Worm (Caenorhabditis elegans) whole organism, young adult: ENCODE measurements around the gene F42F12.4.
A peak's percentile ranks its signal among the peaks of the same experiment; 100 is the strongest.

Source experiments
- B0035.1 ChIP-seq: sonication (generic microtip); optimal IDR thresholded peaks from 2 replicates; lab custom pipeline; 2016; ENCODE audit warnings: missing genetic modification characterization, mild to moderate bottlenecking, missing compliant biosample characterization, missing genotype, missing genetic modification reagents
- B0261.1 ChIP-seq: sonication (generic microtip); optimal IDR thresholded peaks from 2 replicates; lab custom pipeline; 2016; ENCODE audit warnings: mild to moderate bottlenecking, missing genetic modification characterization, moderate library complexity, missing compliant biosample characterization
- C06A6.2 ChIP-seq: fragments of 200-800 bp; sonication (Bioruptor generic); conservative IDR thresholded peaks from 2 replicates; pipeline ENCODE4 v1.3.6; 2022; ENCODE audit warnings: missing genetic modification characterization, missing compliant biosample characterization
- F23B12.7 ChIP-seq: sonication (generic microtip); optimal IDR thresholded peaks from 2 replicates; lab custom pipeline; 2017; ENCODE audit warnings: missing genetic modification characterization, mild to moderate bottlenecking, missing compliant biosample characterization, antibody characterized with exemption, moderate library complexity; ENCODE audit not compliant: insufficient read depth
- F49E8.2 ChIP-seq: sonication (generic microtip); optimal IDR thresholded peaks from 3 replicates; lab custom pipeline; 2017; ENCODE audit warnings: missing genetic modification characterization, mild to moderate bottlenecking, missing compliant biosample characterization, antibody characterized with exemption, moderate library complexity; ENCODE audit not compliant: insufficient read depth
- T26A5.8 ChIP-seq: sonication (generic microtip); optimal IDR thresholded peaks from 2 replicates; lab custom pipeline; 2016; ENCODE audit warnings: missing genetic modification characterization, missing compliant biosample characterization
- ZK185.1 ChIP-seq: sonication (generic microtip); optimal IDR thresholded peaks from 2 replicates; lab custom pipeline; 2016; ENCODE audit warnings: mild to moderate bottlenecking, missing genetic modification characterization, missing compliant biosample characterization; ENCODE audit not compliant: poor library complexity, severe bottlenecking
- atf-7 ChIP-seq: sonication (generic microtip); optimal IDR thresholded peaks from 2 replicates; lab custom pipeline; 2017; ENCODE audit warnings: mild to moderate bottlenecking, missing genetic modification characterization, missing compliant biosample characterization
- athp-1 ChIP-seq: sonication (generic microtip); optimal IDR thresholded peaks from 2 replicates; lab custom pipeline; 2017; ENCODE audit warnings: mild to moderate bottlenecking, missing genetic modification characterization, missing compliant biosample characterization
- bed-1 ChIP-seq: fragments of 200-800 bp; sonication (Bioruptor generic); IDR thresholded peaks from 2 replicates; pipeline ENCODE4 v1.3.6; 2022; ENCODE audit warnings: missing genetic modification reagents, missing genetic modification characterization, missing compliant biosample characterization
- cebp-2 ChIP-seq: fragments of 200-800 bp; sonication (Bioruptor generic); IDR thresholded peaks from 2 replicates; pipeline ENCODE4 v1.3.6; 2022; ENCODE audit warnings: missing genetic modification characterization, missing compliant biosample characterization
- ceh-40 ChIP-seq: fragments of 200-800 bp; sonication (Bioruptor generic); IDR thresholded peaks from 2 replicates; pipeline ENCODE4 v1.3.6; 2022; ENCODE audit warnings: missing genetic modification characterization, missing compliant biosample characterization
- ceh-58 ChIP-seq: fragments of 200-800 bp; sonication (Bioruptor generic); IDR thresholded peaks from 2 replicates; pipeline ENCODE4 v1.3.6; 2022; ENCODE audit warnings: missing genetic modification characterization, missing compliant biosample characterization
- chd-7 ChIP-seq: sonication (generic microtip); optimal IDR thresholded peaks from 2 replicates; lab custom pipeline; 2016; ENCODE audit warnings: mild to moderate bottlenecking, missing genetic modification characterization, moderate library complexity, missing compliant biosample characterization
- die-1 ChIP-seq: sonication (generic microtip); optimal IDR thresholded peaks from 2 replicates; lab custom pipeline; 2016; ENCODE audit warnings: missing genotype, mild to moderate bottlenecking, missing genetic modification characterization, missing compliant biosample characterization
- dpl-1 ChIP-seq: fragments of 150-350 bp; optimal IDR thresholded peaks from 2 replicates; lab custom pipeline; 2014; ENCODE audit warnings: missing biosample characterization, missing genetic modification reagents, missing genetic modification characterization
- him-1 ChIP-seq: sonication (generic microtip); optimal IDR thresholded peaks from 2 replicates; lab custom pipeline; 2016; ENCODE audit warnings: missing genotype, missing genetic modification reagents, missing genetic modification characterization, missing compliant biosample characterization
- hlh-12 ChIP-seq: sonication (generic microtip); optimal IDR thresholded peaks from 2 replicates; lab custom pipeline; 2016; ENCODE audit warnings: missing genetic modification characterization, missing compliant biosample characterization
- hmg-20 ChIP-seq: fragments of 200-800 bp; sonication (Bioruptor generic); IDR thresholded peaks from 2 replicates; pipeline ENCODE4 v1.3.6; 2022; ENCODE audit warnings: missing genetic modification reagents, missing genetic modification characterization, missing compliant biosample characterization
- hrde-1 ChIP-seq: sonication (generic microtip); optimal IDR thresholded peaks from 2 replicates; lab custom pipeline; 2016; ENCODE audit warnings: missing genetic modification characterization, mild to moderate bottlenecking, missing compliant biosample characterization, moderate library complexity, missing genotype, missing genetic modification reagents, borderline replicate concordance
- let-607 ChIP-seq, 2 experiments: fragments of 200-800 bp in 1 of 2; sonication (Bioruptor generic) in 1 of 2; sonication (generic microtip) in 1 of 2; optimal IDR thresholded peaks; 2 replicates each; lab custom pipeline; 2016 to 2018; ENCODE audit warnings: mild to moderate bottlenecking in 2 of 2, missing compliant biosample characterization in 2 of 2, missing genetic modification characterization in 2 of 2, moderate library complexity in 2 of 2, missing genotype in 1 of 2
- lin-26 ChIP-seq: fragments of 200-800 bp; sonication (Bioruptor generic); IDR thresholded peaks from 2 replicates; pipeline ENCODE4 v1.3.6; 2022; ENCODE audit warnings: missing genetic modification reagents, missing genetic modification characterization, missing compliant biosample characterization
- lin-40 ChIP-seq: sonication (generic microtip); optimal IDR thresholded peaks from 2 replicates; lab custom pipeline; 2016; ENCODE audit warnings: missing genetic modification characterization, mild to moderate bottlenecking, missing compliant biosample characterization, missing genotype, missing genetic modification reagents
- lin-54 ChIP-seq: fragments of 200-800 bp; sonication (Bioruptor generic); optimal IDR thresholded peaks from 2 replicates; lab custom pipeline; 2018; ENCODE audit warnings: mild to moderate bottlenecking, missing genetic modification characterization, missing compliant biosample characterization
- lsl-1 ChIP-seq: fragments of 200-800 bp; sonication (Bioruptor generic); optimal IDR thresholded peaks from 2 replicates; lab custom pipeline; 2018; ENCODE audit warnings: mild to moderate bottlenecking, missing genetic modification characterization, moderate library complexity, missing compliant biosample characterization
- madf-10 ChIP-seq: sonication (generic microtip); optimal IDR thresholded peaks from 2 replicates; lab custom pipeline; 2016; ENCODE audit warnings: mild to moderate bottlenecking, missing genetic modification characterization, missing compliant biosample characterization
- mxl-1 ChIP-seq: sonication (generic microtip); optimal IDR thresholded peaks from 2 replicates; lab custom pipeline; 2016; ENCODE audit warnings: missing genetic modification characterization, missing compliant biosample characterization
- nfyb-1 ChIP-seq: fragments of 200-800 bp; sonication (Bioruptor generic); IDR thresholded peaks from 2 replicates; pipeline ENCODE4 v1.3.6; 2022; ENCODE audit warnings: missing genetic modification reagents, missing genetic modification characterization, missing compliant biosample characterization
- nhr-120 ChIP-seq: fragments of 200-800 bp; sonication (Bioruptor generic); IDR thresholded peaks from 2 replicates; pipeline ENCODE4 v1.3.6; 2022; ENCODE audit warnings: missing genetic modification characterization, missing compliant biosample characterization
- nhr-90 ChIP-seq: sonication (generic microtip); optimal IDR thresholded peaks from 2 replicates; lab custom pipeline; 2016; ENCODE audit warnings: missing genotype, mild to moderate bottlenecking, missing genetic modification characterization, missing compliant biosample characterization
- pbrm-1 ChIP-seq: fragments of 200-800 bp; sonication (Bioruptor generic); IDR thresholded peaks from 2 replicates; pipeline ENCODE4 v1.3.6; 2022; ENCODE audit warnings: missing genetic modification reagents, missing genetic modification characterization, missing compliant biosample characterization
- rcor-1 ChIP-seq: fragments of 200-800 bp; sonication (Bioruptor generic); IDR thresholded peaks from 2 replicates; pipeline ENCODE4 v1.3.6; 2022; ENCODE audit warnings: missing genetic modification reagents, missing genetic modification characterization, missing compliant biosample characterization
- snpc-1.3 ChIP-seq: sonication (generic microtip); optimal IDR thresholded peaks from 2 replicates; lab custom pipeline; 2017; ENCODE audit warnings: missing genetic modification characterization, mild to moderate bottlenecking, missing compliant biosample characterization, antibody characterized with exemption, moderate library complexity, missing genotype, missing genetic modification reagents; ENCODE audit not compliant: insufficient read depth
- snpc-3.4 ChIP-seq: sonication (generic microtip); optimal IDR thresholded peaks from 2 replicates; lab custom pipeline; 2017; ENCODE audit warnings: missing genetic modification characterization, mild to moderate bottlenecking, missing compliant biosample characterization, antibody characterized with exemption, moderate library complexity, missing genotype, missing genetic modification reagents
- snpc-4 ChIP-seq, 5 experiments: fragments of 150-350 bp in 1 of 5; sonication (generic microtip) in 4 of 5; optimal IDR thresholded peaks; 2 replicates each; lab custom pipeline; 2014 to 2018; ENCODE audit warnings: missing genetic modification characterization in 5 of 5, missing biosample characterization in 3 of 5, antibody characterized with exemption in 2 of 5, mild to moderate bottlenecking in 2 of 5, missing compliant biosample characterization in 2 of 5, missing genotype in 2 of 5, moderate library complexity in 2 of 5, missing genetic modification reagents in 1 of 5
- tbp1 ChIP-seq: fragments of 200-800 bp; sonication (Bioruptor generic); optimal IDR thresholded peaks from 2 replicates; lab custom pipeline; 2018; ENCODE audit warnings: mild to moderate bottlenecking, missing genetic modification characterization, missing compliant biosample characterization
- tlf-1 ChIP-seq: fragments of 200-800 bp; sonication (Bioruptor generic); optimal IDR thresholded peaks from 2 replicates; lab custom pipeline; 2018; ENCODE audit warnings: mild to moderate bottlenecking, missing genetic modification characterization, missing compliant biosample characterization
- unc-130 ChIP-seq: sonication (generic microtip); optimal IDR thresholded peaks from 2 replicates; lab custom pipeline; 2016; ENCODE audit warnings: missing genetic modification reagents, missing genetic modification characterization, missing compliant biosample characterization
- unc-62 ChIP-seq: fragments of 150-350 bp; optimal IDR thresholded peaks from 2 replicates; lab custom pipeline; 2014; ENCODE audit warnings: missing biosample characterization, missing genetic modification reagents, missing genetic modification characterization
- zim-3 ChIP-seq: sonication (generic microtip); optimal IDR thresholded peaks from 2 replicates; lab custom pipeline; 2017; ENCODE audit warnings: mild to moderate bottlenecking, missing genetic modification characterization, moderate library complexity, missing compliant biosample characterization
- ztf-18 ChIP-seq: sonication (generic microtip); optimal IDR thresholded peaks from 2 replicates; lab custom pipeline; 2016; ENCODE audit warnings: missing genotype, mild to moderate bottlenecking, missing genetic modification characterization, missing compliant biosample characterization
- ztf-25 ChIP-seq: fragments of 200-800 bp; sonication (Bioruptor generic); IDR thresholded peaks from 2 replicates; pipeline ENCODE4 v1.3.6; 2022; ENCODE audit warnings: missing genetic modification reagents, missing genetic modification characterization, missing compliant biosample characterization
- ztf-26 ChIP-seq: sonication (generic microtip); optimal IDR thresholded peaks from 2 replicates; lab custom pipeline; 2017; ENCODE audit warnings: missing genetic modification characterization, missing compliant biosample characterization
- ztf-6 ChIP-seq: fragments of 200-800 bp; sonication (Bioruptor generic); IDR thresholded peaks from 2 replicates; pipeline ENCODE4 v1.3.6; 2022; ENCODE audit warnings: missing genetic modification reagents, missing genetic modification characterization, missing compliant biosample characterization

The F42F12.4 gene

ce11 chrX:12341338-12341737 lies 11.4 kb downstream of the F42F12.4 start, which contains the start of gene zig-2:
Gene zig-2 (minus strand): TSS chrX:12341438.
- TF ChIP-seq chd-7 (tag; lab: Kevin White, UChicago), result no peak
- TF ChIP-seq ceh-58 (GFP tag; lab: Robert Waterston, UW), result no peak
- TF ChIP-seq hlh-12 (tag; lab: Kevin White, UChicago), result no peak
- TF ChIP-seq hmg-20 (GFP tag; lab: Robert Waterston, UW), result no peak
- no peak for TF ChIP-seq F23B12.7
- no peak for TF ChIP-seq nhr-120 (GFP tag; lab: Robert Waterston, UW)
- no peak for TF ChIP-seq lin-54 (GFP tag; lab: Kevin White, UChicago)
- no peak for TF ChIP-seq tlf-1
- TF ChIP-seq ZK185.1 (tag; lab: Kevin White, UChicago), result no peak
- no peak for TF ChIP-seq zim-3
- no peak for TF ChIP-seq B0035.1 (tag; lab: Kevin White, UChicago)
- TF ChIP-seq let-607 (tag; optimal IDR thresholded peaks at IDR 0.05; lab: Kevin White, UChicago), result no peak

DNA sequence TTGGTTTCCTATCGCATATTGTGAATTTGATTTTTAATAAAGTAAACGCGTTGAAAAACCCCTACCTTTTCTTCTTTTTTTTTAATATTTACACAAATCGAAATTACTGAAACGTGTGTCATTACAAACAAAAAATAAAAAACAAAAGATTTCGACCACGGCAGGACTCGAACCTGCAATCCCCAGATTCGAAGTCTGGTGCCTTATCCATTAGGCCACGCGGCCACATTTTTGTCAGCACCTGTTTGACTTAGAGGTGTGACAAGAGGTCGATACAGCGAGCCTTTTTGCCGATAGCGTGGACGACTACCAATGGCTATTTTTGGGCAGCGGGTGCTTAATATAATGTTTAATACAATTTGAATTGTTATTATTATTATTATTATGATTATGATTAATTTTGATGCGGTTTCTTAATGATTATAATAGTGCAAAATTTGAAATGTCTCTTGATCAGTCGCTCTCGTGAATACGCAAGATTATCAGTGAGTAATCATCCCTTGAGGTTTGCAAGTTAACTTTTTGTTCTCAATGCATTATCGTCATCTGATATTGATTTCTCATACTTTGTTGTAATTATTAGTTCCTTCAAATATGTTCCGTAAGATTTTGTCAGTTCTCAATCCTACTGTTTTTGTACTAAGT lies 14.8 kb downstream of the F42F12.4 start, which contains the start of gene srd-44:
Gene srd-44, plus strand, starts transcription at position 595 of the 645 bp plus-strand sequence.
- TF ChIP-seq nfyb-1 (0 out of 2 replicates have a peak, but pooled peaks have one; percentile 45), ztf-25 (GFP tag; lab: Robert Waterston, UW) (0 out of 2 replicates have a peak, but pooled peaks have one; percentile 76), die-1 (tag; lab: Kevin White, UChicago) (peak; percentile 71), lin-26 (GFP tag; lab: Robert Waterston, UW) (peak; percentile 86), F23B12.7 (no peak), unc-62 (GFP tag; lab: Kevin White, UChicago) (no peak), lsl-1 (GFP tag; lab: Kevin White, UChicago) (no peak), snpc-3.4 (tag; lab: Kevin White, UChicago) (peak; percentile 40), madf-10 (tag; lab: Kevin White, UChicago) (peak; percentile 36), hmg-20 (GFP tag; lab: Robert Waterston, UW) (peak; percentile 60; the same call in 1 of the 2 replicates), cebp-2 (GFP tag; lab: Robert Waterston, UW) (no peak), tbp1 (peak; percentile 95), unc-130 (GFP tag; lab: Kevin White, UChicago) (peak; percentile 18), pbrm-1 (GFP tag; lab: Robert Waterston, UW) (peak; percentile 83), C06A6.2 (no peak), nhr-90 (tag; lab: Kevin White, UChicago) (peak; percentile 58), B0261.1 (peak; percentile 93), dpl-1 (GFP tag; lab: Kevin White, UChicago) (no peak), tlf-1 (no peak), T26A5.8 (tag; lab: Kevin White, UChicago) (no peak), lin-40 (tag; lab: Kevin White, UChicago) (no peak), snpc-1.3 (tag; lab: Kevin White, UChicago) (peak; percentile 64), ztf-18 (tag; lab: Kevin White, UChicago) (peak; percentile 30), ztf-26 (peak; percentile 63), ZK185.1 (tag; lab: Kevin White, UChicago) (peak; percentile 83), ztf-6 (GFP tag; lab: Robert Waterston, UW) (0 out of 2 replicates have a peak, but pooled peaks have one; percentile 22), hrde-1 (tag; lab: Kevin White, UChicago) (peak; percentile 26), athp-1 (peak; percentile 45), mxl-1 (tag; lab: Kevin White, UChicago) (peak; percentile 48), B0035.1 (tag; lab: Kevin White, UChicago) (peak; percentile 16), ceh-40 (GFP tag; lab: Robert Waterston, UW) (peak; percentile 72; the same call in 1 of the 2 replicates), him-1 (tag; lab: Kevin White, UChicago) (peak; percentile 72), F49E8.2 (tag; lab: Kevin White, UChicago) (no peak), rcor-1 (peak; percentile 62; the same call in 1 of the 2 replicates), bed-1 (no peak), snpc-4 (GFP tag; optimal IDR thresholded peaks at IDR 0.05; lab: Kevin White, UChicago) (peak; percentile 56), snpc-4 (tag; optimal IDR thresholded peaks at IDR 0.05; lab: Kevin White, UChicago) (no peak), atf-7 (tag; lab: Kevin White, UChicago) (no peak)
